Fruit fly (Drosophila melanogaster) whole organism: ENCODE results near the gene Tlk.

Experiments
- CG8478 ChIP-seq: fragments of >200 bp; optimal IDR thresholded peaks from 2 replicates; lab custom pipeline; 2018; ENCODE audit warnings: inconsistent platforms
- Dll ChIP-seq: fragments of >200 bp; optimal IDR thresholded peaks from 2 replicates; lab custom pipeline; 2017
- EcR ChIP-seq, 2 experiments: fragments of >200 bp; optimal IDR thresholded peaks; 2 replicates each; lab custom pipeline; 2017; ENCODE audit warnings: missing biosample characterization in 2 of 2, missing genetic modification characterization in 2 of 2, missing genetic modification reagents in 2 of 2
- pan ChIP-seq: fragments of >200 bp; optimal IDR thresholded peaks from 2 replicates; lab custom pipeline; 2017
- psq ChIP-seq: fragments of >200 bp; optimal IDR thresholded peaks from 2 replicates; lab custom pipeline; 2017
- usp ChIP-seq: fragments of >200 bp; optimal IDR thresholded peaks from 2 replicates; lab custom pipeline; 2017; ENCODE audit warnings: missing biosample characterization, missing genetic modification characterization, mixed read lengths

Gene Tlk

DNA sequence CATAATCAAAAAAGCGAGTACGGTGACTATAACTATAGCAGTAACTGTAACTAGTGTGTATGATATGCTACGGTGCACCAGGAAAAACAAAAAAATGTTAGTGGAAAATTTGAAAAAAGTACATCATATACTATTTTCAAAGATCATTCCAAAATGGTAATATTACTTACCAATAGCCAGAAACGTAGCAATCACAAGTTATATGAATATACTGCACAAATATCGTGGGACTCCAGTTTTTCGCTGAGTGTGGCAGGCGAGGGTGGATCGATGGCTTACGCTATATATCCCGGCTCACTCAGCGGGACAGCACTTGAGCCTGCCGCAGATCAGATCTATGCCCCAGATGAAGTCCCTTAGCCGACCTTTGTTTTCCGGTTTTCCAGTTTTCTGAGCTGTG lies 117.8 kb downstream of the Tlk start:
- TF ChIP-seq psq (lab: Kevin White, UChicago) (no peak), EcR (GFP tag; optimal IDR thresholded peaks at IDR 0.05; lab: Kevin White, UChicago) (no peak), pan (lab: Kevin White, UChicago) (no peak), usp (GFP tag; lab: Kevin White, UChicago) (no peak), CG8478 (lab: Kevin White, UChicago) (no peak), Dll (lab: Kevin White, UChicago) (no peak)

DNA sequence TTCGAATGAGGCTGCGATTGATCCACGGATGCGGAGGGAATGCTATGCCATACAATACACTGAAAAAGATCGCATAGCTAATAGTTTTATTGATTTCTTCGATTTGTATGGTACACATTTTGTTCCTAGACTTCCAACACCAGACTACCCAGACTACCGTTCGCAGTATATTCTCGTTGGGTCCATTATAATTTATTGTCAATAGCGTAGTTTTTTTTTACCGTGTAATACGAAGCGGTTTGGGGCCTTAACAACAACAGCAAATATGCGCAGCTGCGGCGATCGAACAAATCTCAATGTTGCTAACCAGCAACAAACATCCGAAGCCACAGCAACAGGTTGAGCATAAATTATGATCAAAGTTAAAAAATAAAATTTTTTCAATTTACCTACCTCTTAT lies 118.8 kb downstream of the Tlk start:
- no peak for TF ChIP-seq usp (GFP tag; lab: Kevin White, UChicago)
- TF ChIP-seq Dll (lab: Kevin White, UChicago) = no peak
- no peak for TF ChIP-seq pan (lab: Kevin White, UChicago)
- no peak for TF ChIP-seq CG8478 (lab: Kevin White, UChicago)
- no peak for TF ChIP-seq psq (lab: Kevin White, UChicago)
- TF ChIP-seq EcR (GFP tag; optimal IDR thresholded peaks at IDR 0.05; lab: Kevin White, UChicago) = no peak
